Worm (Caenorhabditis elegans) whole organism, L3 larva: ENCODE data around the gene C55A6.1.
A peak's percentile ranks its signal among the peaks of the same experiment; 100 is the strongest.

Source experiments
- ceh-28 ChIP-seq: fragments of 150-350 bp; optimal IDR thresholded peaks from 2 replicates; lab custom pipeline; 2014; ENCODE audit warnings: missing biosample characterization, missing genetic modification reagents, missing genetic modification characterization
- nhr-76 ChIP-seq: fragments of 150-350 bp; sonication (generic microtip); optimal IDR thresholded peaks from 5 replicates; lab custom pipeline; 2014; ENCODE audit warnings: missing biosample characterization, missing genetic modification characterization
- pha-4 ChIP-seq: fragments of 150-350 bp; optimal IDR thresholded peaks from 2 replicates; lab custom pipeline; 2014; ENCODE audit warnings: missing biosample characterization, missing genetic modification reagents, missing genetic modification characterization
- unc-62 ChIP-seq: fragments of 150-350 bp; sonication (generic microtip); optimal IDR thresholded peaks from 4 replicates; lab custom pipeline; 2014; ENCODE audit warnings: missing biosample characterization, missing genetic modification reagents, missing genetic modification characterization
- ztf-11 ChIP-seq: fragments of 150-350 bp; optimal IDR thresholded peaks from 2 replicates; lab custom pipeline; 2014; ENCODE audit warnings: missing biosample characterization, missing genetic modification characterization

ce11 chrV:11513432-11513831 is 8.7 kb upstream of the C55A6.1 start, which contains the start of gene C55A6.3:
- TF ChIP-seq ztf-11 (tag; lab: Kevin White, UChicago) (no peak), unc-62 (GFP tag; lab: Kevin White, UChicago) (no peak), pha-4 (tag; lab: Kevin White, UChicago) (peak; percentile 41), ceh-28 (no peak), nhr-76 (no peak)
